Worm (Caenorhabditis elegans): ENCODE results near the gene Y45G5AM.9.

Gene Y45G5AM.9

ce11 chrV:4241555-4241954 lies 47.1 kb upstream of the Y45G5AM.9 start:
- TF ChIP-seq xbp-1 (tag; optimal IDR thresholded peaks at IDR 0.05): no peak
- no peak for TF ChIP-seq C04F5.9 (tag; optimal IDR thresholded peaks at IDR 0.05)
- no peak for TF ChIP-seq mep-1 (tag; optimal IDR thresholded peaks at IDR 0.05)
- no peak for TF ChIP-seq fos-1 (tag; optimal IDR thresholded peaks at IDR 0.05)
- TF ChIP-seq swsn-7 (tag; optimal IDR thresholded peaks at IDR 0.05): no peak
- no peak for TF ChIP-seq sptf-1 (tag; optimal IDR thresholded peaks at IDR 0.05)
- TF ChIP-seq grh-1 (GFP tag; IDR thresholded peaks at IDR 0.05): no peak
- no peak for TF ChIP-seq aly-2 (tag; optimal IDR thresholded peaks at IDR 0.05)
- TF ChIP-seq nhr-20 (tag; optimal IDR thresholded peaks at IDR 0.05): no peak
- TF ChIP-seq mab-9 (GFP tag; IDR thresholded peaks at IDR 0.05): no peak
- TF ChIP-seq hlh-4 (tag; optimal IDR thresholded peaks at IDR 0.05): no peak
- no peak for TF ChIP-seq ces-1 (GFP tag; optimal IDR thresholded peaks at IDR 0.05)
- TF ChIP-seq blmp-1 (tag; optimal IDR thresholded peaks at IDR 0.05): no peak
- no peak for TF ChIP-seq mdl-1 (tag; optimal IDR thresholded peaks at IDR 0.05)
- no peak for TF ChIP-seq sup-37 (GFP tag; optimal IDR thresholded peaks at IDR 0.05)
- no peak for TF ChIP-seq C16A3.4 (tag; optimal IDR thresholded peaks at IDR 0.05)
- TF ChIP-seq alr-1 (tag; optimal IDR thresholded peaks at IDR 0.05; ENCODE audit: borderline replicate concordance): no peak
- TF ChIP-seq fkh-4 (tag; optimal IDR thresholded peaks at IDR 0.05; ENCODE audit: borderline replicate concordance): no peak

- TF ChIP-seq rnt-1 (tag; optimal IDR thresholded peaks at IDR 0.05) (no peak), hlh-4 (tag; optimal IDR thresholded peaks at IDR 0.05) (peak; percentile 66)
Measured at ce11 chrV:4240292-4240691, 45.9 kb upstream of the Y45G5AM.9 start, which contains the start of gene srh-204. TSS of gene srh-204 (minus strand) at chrV:4240392.

ce11 chrV:4236118-4236517 lies 41.7 kb upstream of the Y45G5AM.9 start, which contains the start of gene nlp-13:
TSS of gene nlp-13 (plus strand) at chrV:4236418.
- TF ChIP-seq ceh-90 (tag; optimal IDR thresholded peaks at IDR 0.05) (no peak), mep-1 (tag; optimal IDR thresholded peaks at IDR 0.05) (no peak), ceh-82 (tag; optimal IDR thresholded peaks at IDR 0.05) (no peak), efl-1 (optimal IDR thresholded peaks at IDR 0.05) (no peak), efl-1 (GFP tag; optimal IDR thresholded peaks at IDR 0.05 in 1 of 2) (no peak), tbx-2 (tag; optimal IDR thresholded peaks at IDR 0.05) (no peak), ztf-4 (tag; optimal IDR thresholded peaks at IDR 0.05) (no peak), lir-3 (tag; optimal IDR thresholded peaks at IDR 0.05; ENCODE audit: poor library complexity) (no peak), aha-1 (tag; optimal IDR thresholded peaks at IDR 0.05) (no peak), xbp-1 (tag; optimal IDR thresholded peaks at IDR 0.05) (no peak), nhr-77 (tag; optimal IDR thresholded peaks at IDR 0.05) (no peak), unc-130 (tag; optimal IDR thresholded peaks at IDR 0.05) (no peak)

ce11 chrV:4219342-4219741 lies 24.9 kb upstream of the Y45G5AM.9 start, which contains the start of gene nlp-9:
TSS of gene nlp-9 (plus strand) at chrV:4219642.
- TF ChIP-seq isw-1 (GFP tag; IDR thresholded peaks at IDR 0.05) (no peak), nhr-28 (tag; optimal IDR thresholded peaks at IDR 0.05) (no peak), nhr-71 (tag; optimal IDR thresholded peaks at IDR 0.05) (no peak), fkh-4 (tag; optimal IDR thresholded peaks at IDR 0.05; ENCODE audit: borderline replicate concordance) (no peak), ets-5 (GFP tag; IDR thresholded peaks at IDR 0.05) (no peak), alr-1 (tag; optimal IDR thresholded peaks at IDR 0.05; ENCODE audit: borderline replicate concordance) (no peak), egl-27 (tag; optimal IDR thresholded peaks at IDR 0.05) (no peak), irx-1 (tag; optimal IDR thresholded peaks at IDR 0.05) (no peak), efl-3 (GFP tag; optimal IDR thresholded peaks at IDR 0.05) (no peak), aha-1 (tag; optimal IDR thresholded peaks at IDR 0.05) (no peak), fos-1 (tag; optimal IDR thresholded peaks at IDR 0.05) (no peak), lin-35 (GFP tag; optimal IDR thresholded peaks at IDR 0.05) (no peak), nhr-76 (tag; optimal IDR thresholded peaks at IDR 0.05) (no peak)
